Worm (Caenorhabditis elegans) whole organism, L4 larva: ENCODE data around the gene C02B8.12.

Source experiments
- F49E8.2 ChIP-seq: sonication (generic microtip); optimal IDR thresholded peaks from 2 replicates; lab custom pipeline; 2016; ENCODE audit warnings: missing compliant biosample characterization, mild to moderate bottlenecking, missing genetic modification characterization, borderline replicate concordance
- T26A8.4 ChIP-seq: fragments of 200-800 bp; sonication (Bioruptor generic); IDR thresholded peaks from 2 replicates; pipeline ENCODE4 v1.3.6; 2022; ENCODE audit warnings: missing genetic modification characterization, missing compliant biosample characterization
- ZK337.2 ChIP-seq: fragments of 200-800 bp; sonication (Bioruptor generic); IDR thresholded peaks from 2 replicates; pipeline ENCODE4 v1.3.6; 2022; ENCODE audit warnings: missing genetic modification reagents, missing genetic modification characterization, missing compliant biosample characterization
- aha-1 ChIP-seq: fragments of 150-350 bp; peaks from one replicate; lab custom pipeline; 2014; ENCODE audit warnings: missing biosample characterization, missing genetic modification characterization
- ceh-82 ChIP-seq: sonication (generic microtip); optimal IDR thresholded peaks from 2 replicates; lab custom pipeline; 2017; ENCODE audit warnings: missing biosample characterization, missing genetic modification characterization
- cey-2 ChIP-seq: sonication (generic microtip); optimal IDR thresholded peaks from 3 replicates; lab custom pipeline; 2017; ENCODE audit warnings: missing genetic modification characterization, mild to moderate bottlenecking, missing compliant biosample characterization, antibody characterized with exemption, borderline replicate concordance; ENCODE audit not compliant: insufficient read depth
- ctbp-1 ChIP-seq: fragments of 200-800 bp; sonication (Bioruptor generic); IDR thresholded peaks from 2 replicates; pipeline ENCODE4 v1.3.6; 2022; ENCODE audit warnings: missing genetic modification reagents, missing genetic modification characterization, missing compliant biosample characterization
- daf-16 ChIP-seq, 3 experiments: sonication (generic microtip); optimal IDR thresholded peaks; 2 replicates each; lab custom pipeline; 2016 to 2017; ENCODE audit warnings: missing genetic modification characterization in 3 of 3, missing genetic modification reagents in 3 of 3, mild to moderate bottlenecking in 2 of 3, missing compliant biosample characterization in 2 of 3, missing biosample characterization in 1 of 3, moderate library complexity in 1 of 3
- daf-19 ChIP-seq: fragments of 200-800 bp; sonication (Bioruptor generic); conservative IDR thresholded peaks from 2 replicates; pipeline ENCODE4 v1.3.6; 2022; ENCODE audit warnings: missing genetic modification characterization, missing compliant biosample characterization
- dmd-6 ChIP-seq: fragments of 200-800 bp; sonication (Bioruptor generic); IDR thresholded peaks from 2 replicates; pipeline ENCODE4 v1.3.6; 2022; ENCODE audit warnings: missing genetic modification reagents, missing genetic modification characterization, missing compliant biosample characterization
- dmd-9 ChIP-seq: fragments of 200-800 bp; sonication (Bioruptor generic); IDR thresholded peaks from 2 replicates; pipeline ENCODE4 v1.3.6; 2022; ENCODE audit warnings: missing genetic modification reagents, missing genetic modification characterization, missing compliant biosample characterization
- dpl-1 ChIP-seq: fragments of 150-350 bp; optimal IDR thresholded peaks from 2 replicates; lab custom pipeline; 2014; ENCODE audit warnings: missing biosample characterization, missing genetic modification reagents, missing genetic modification characterization
- duxl-1 ChIP-seq: sonication (generic microtip); optimal IDR thresholded peaks from 2 replicates; lab custom pipeline; 2016; ENCODE audit warnings: mild to moderate bottlenecking, missing genetic modification characterization, moderate library complexity, missing compliant biosample characterization; ENCODE audit not compliant: poor library complexity
- dve-1 ChIP-seq: sonication (generic microtip); optimal IDR thresholded peaks from 2 replicates; lab custom pipeline; 2017; ENCODE audit warnings: antibody characterized with exemption, mild to moderate bottlenecking, missing genetic modification characterization, missing compliant biosample characterization; ENCODE audit not compliant: insufficient read depth
- egl-43 ChIP-seq: fragments of 200-800 bp; sonication (Bioruptor generic); IDR thresholded peaks from 2 replicates; pipeline ENCODE4 v1.3.6; 2022; ENCODE audit warnings: missing genetic modification reagents, missing genetic modification characterization, missing compliant biosample characterization
- gei-8 ChIP-seq: fragments of 200-800 bp; sonication (Bioruptor generic); optimal IDR thresholded peaks from 2 replicates; lab custom pipeline; 2018; ENCODE audit warnings: mild to moderate bottlenecking, missing genetic modification characterization, missing compliant biosample characterization
- hif-1 ChIP-seq, 2 experiments: sonication (generic microtip); optimal IDR thresholded peaks; 2 replicates each; lab custom pipeline; 2016 to 2017; ENCODE audit warnings: missing compliant biosample characterization in 2 of 2, missing genetic modification characterization in 2 of 2, missing genetic modification reagents in 2 of 2, missing genotype in 2 of 2, mild to moderate bottlenecking in 1 of 2
- hlh-11 ChIP-seq: fragments of 200-800 bp; sonication (Bioruptor generic); optimal IDR thresholded peaks from 2 replicates; lab custom pipeline; 2018; ENCODE audit warnings: mild to moderate bottlenecking, missing genetic modification characterization, missing compliant biosample characterization
- hlh-30 ChIP-seq: sonication (generic microtip); optimal IDR thresholded peaks from 2 replicates; lab custom pipeline; 2017; ENCODE audit warnings: antibody characterized with exemption, mild to moderate bottlenecking, missing genetic modification characterization, missing compliant biosample characterization; ENCODE audit not compliant: insufficient read depth
- hmg-1.1 ChIP-seq: fragments of 200-800 bp; sonication (Bioruptor generic); IDR thresholded peaks from 2 replicates; pipeline ENCODE4 v1.3.6; 2022; ENCODE audit warnings: missing genetic modification reagents, missing genetic modification characterization, missing compliant biosample characterization
- lim-7 ChIP-seq: fragments of 200-800 bp; sonication (Bioruptor generic); IDR thresholded peaks from 2 replicates; pipeline ENCODE4 v1.3.6; 2022; ENCODE audit warnings: missing genetic modification characterization, missing compliant biosample characterization
- madf-9 ChIP-seq: fragments of 200-800 bp; sonication (Bioruptor generic); conservative IDR thresholded peaks from 2 replicates; pipeline ENCODE4 v1.3.6; 2022; ENCODE audit warnings: missing genetic modification reagents, missing genetic modification characterization, missing compliant biosample characterization
- mdl-1 ChIP-seq, 2 experiments: fragments of 150-350 bp in 1 of 2; sonication (generic microtip) in 1 of 2; optimal IDR thresholded peaks; 2 replicates each; lab custom pipeline; 2014 to 2017; ENCODE audit warnings: missing biosample characterization in 2 of 2, missing genetic modification characterization in 2 of 2
- mep-1 ChIP-seq: fragments of 150-350 bp; sonication (generic microtip); optimal IDR thresholded peaks from 3 replicates; lab custom pipeline; 2014; ENCODE audit warnings: missing biosample characterization, missing genetic modification characterization
- mes-2 ChIP-seq: sonication (generic microtip); optimal IDR thresholded peaks from 2 replicates; lab custom pipeline; 2016; ENCODE audit warnings: missing genotype, mild to moderate bottlenecking, missing genetic modification characterization, missing compliant biosample characterization; ENCODE audit not compliant: poor library complexity, severe bottlenecking
- mxl-3 ChIP-seq: fragments of 200-800 bp; sonication (Bioruptor generic); optimal IDR thresholded peaks from 2 replicates; lab custom pipeline; 2018; ENCODE audit warnings: mild to moderate bottlenecking, missing genetic modification characterization, missing compliant biosample characterization
- nhr-102 ChIP-seq: sonication (generic microtip); optimal IDR thresholded peaks from 2 replicates; lab custom pipeline; 2016; ENCODE audit warnings: mild to moderate bottlenecking, missing genetic modification characterization, moderate library complexity, missing compliant biosample characterization
- nhr-11 ChIP-seq: fragments of 150-350 bp; optimal IDR thresholded peaks from 2 replicates; lab custom pipeline; 2014; ENCODE audit warnings: missing biosample characterization, missing genetic modification characterization
- nhr-237 ChIP-seq: sonication (generic microtip); optimal IDR thresholded peaks from 2 replicates; lab custom pipeline; 2017; ENCODE audit warnings: missing biosample characterization, missing genetic modification characterization
- nhr-25 ChIP-seq: sonication (generic microtip); optimal IDR thresholded peaks from 2 replicates; lab custom pipeline; 2017; ENCODE audit warnings: missing genetic modification characterization, mild to moderate bottlenecking, missing compliant biosample characterization, antibody characterized with exemption, moderate library complexity, borderline replicate concordance; ENCODE audit not compliant: insufficient read depth
- nhr-41 ChIP-seq: fragments of 200-800 bp; sonication (Bioruptor generic); IDR thresholded peaks from 2 replicates; pipeline ENCODE4 v1.3.6; 2022; ENCODE audit warnings: missing genetic modification reagents, missing genetic modification characterization, missing compliant biosample characterization
- nhr-42 ChIP-seq: fragments of 200-800 bp; sonication (Bioruptor generic); IDR thresholded peaks from 2 replicates; pipeline ENCODE4 v1.3.6; 2022; ENCODE audit warnings: missing genetic modification characterization, missing compliant biosample characterization
- nhr-6 ChIP-seq: fragments of 150-350 bp; optimal IDR thresholded peaks from 2 replicates; lab custom pipeline; 2014; ENCODE audit warnings: missing biosample characterization, missing genetic modification characterization
- nhr-76 ChIP-seq: fragments of 150-350 bp; optimal IDR thresholded peaks from 2 replicates; lab custom pipeline; 2014; ENCODE audit warnings: missing biosample characterization, missing genetic modification characterization
- nhr-77 ChIP-seq: fragments of 150-350 bp; optimal IDR thresholded peaks from 2 replicates; lab custom pipeline; 2014; ENCODE audit warnings: missing biosample characterization, missing genetic modification characterization
- pha-4 ChIP-seq, 2 experiments: fragments of 150-350 bp in 1 of 2; fragments of 200-800 bp in 1 of 2; sonication (Bioruptor generic) in 1 of 2; IDR thresholded peaks in 1 of 2; optimal IDR thresholded peaks in 1 of 2; 2 replicates each; pipeline versions ENCODE4 v1.3.6 to Lab custom; 2014 to 2022; ENCODE audit warnings: missing genetic modification characterization in 2 of 2, missing genetic modification reagents in 2 of 2, missing biosample characterization in 1 of 2, missing compliant biosample characterization in 1 of 2
- rbr-2 ChIP-seq: sonication (generic microtip); optimal IDR thresholded peaks from 2 replicates; lab custom pipeline; 2016; ENCODE audit warnings: missing genotype, missing genetic modification characterization, missing compliant biosample characterization
- saeg-2 ChIP-seq: fragments of 200-800 bp; sonication (Bioruptor generic); IDR thresholded peaks from 2 replicates; pipeline ENCODE4 v1.3.6; 2022; ENCODE audit warnings: missing genetic modification reagents, missing genetic modification characterization, missing compliant biosample characterization
- skn-1 ChIP-seq: fragments of 150-350 bp; optimal IDR thresholded peaks from 2 replicates; lab custom pipeline; 2014; ENCODE audit warnings: missing biosample characterization, missing genetic modification characterization
- tra-1 ChIP-seq: fragments of 200-800 bp; sonication (Bioruptor generic); IDR thresholded peaks from 2 replicates; pipeline ENCODE4 v1.3.6; 2022; ENCODE audit warnings: missing genetic modification reagents, missing genetic modification characterization, missing compliant biosample characterization
- unc-130 ChIP-seq: sonication (generic microtip); optimal IDR thresholded peaks from 2 replicates; lab custom pipeline; 2016; ENCODE audit warnings: missing genetic modification reagents, missing genetic modification characterization, missing compliant biosample characterization
- unc-62 ChIP-seq, 3 experiments: fragments of 150-350 bp in 1 of 3; sonication (generic microtip); optimal IDR thresholded peaks in 2 of 3; peaks in 1 of 3; 1 replicate in 1 of 3; 2 replicates in 2 of 3; lab custom pipeline; 2014 to 2017; ENCODE audit warnings: missing biosample characterization in 3 of 3, missing genetic modification characterization in 3 of 3, missing genetic modification reagents in 3 of 3, missing genotype in 1 of 3
- zfp-2 ChIP-seq: sonication (generic microtip); optimal IDR thresholded peaks from 2 replicates; lab custom pipeline; 2016; ENCODE audit warnings: mild to moderate bottlenecking, missing genetic modification characterization, missing compliant biosample characterization
- zfp-3 ChIP-seq: fragments of 200-800 bp; sonication (Bioruptor generic); conservative IDR thresholded peaks from 2 replicates; pipeline ENCODE4 v1.3.6; 2022; ENCODE audit warnings: missing genetic modification reagents, missing genetic modification characterization, missing compliant biosample characterization
- zip-2 ChIP-seq: fragments of 150-350 bp; optimal IDR thresholded peaks from 2 replicates; lab custom pipeline; 2014; ENCODE audit warnings: missing biosample characterization, missing genetic modification characterization
- ztf-11 ChIP-seq: fragments of 150-350 bp; optimal IDR thresholded peaks from 2 replicates; lab custom pipeline; 2014; ENCODE audit warnings: missing biosample characterization, missing genetic modification characterization

The C02B8.12 gene

ce11 chrX:8110193-8110592, 13.0 kb downstream of the C02B8.12 start, which contains the start of gene K07E3.1:
TSS of gene K07E3.1 (plus strand) at chrX:8110439.
- TF ChIP-seq aha-1 (tag; lab: Kevin White, UChicago): peak; percentile 57
- no peak for TF ChIP-seq lim-7
- TF ChIP-seq ztf-11: no peak

- TF ChIP-seq zfp-2 (tag; lab: Kevin White, UChicago) (no peak), duxl-1 (tag; lab: Kevin White, UChicago) (no peak), cey-2 (tag; lab: Kevin White, UChicago) (no peak), unc-130 (GFP tag; lab: Kevin White, UChicago) (no peak), hif-1 (tag; optimal IDR thresholded peaks at IDR 0.05; lab: Kevin White, UChicago) (no peak), ZK337.2 (GFP tag; lab: Robert Waterston, UW) (no peak), mep-1 (peak; percentile 75), madf-9 (GFP tag; lab: Robert Waterston, UW) (no peak), T26A8.4 (GFP tag; lab: Robert Waterston, UW) (0 out of 2 replicates have a peak, but pooled peaks have one; percentile 51), ctbp-1 (GFP tag; lab: Robert Waterston, UW) (0 out of 2 replicates have a peak, but pooled peaks have one; percentile 19), dpl-1 (peak; percentile 55), zip-2 (tag; lab: Kevin White, UChicago) (peak; percentile 18), mxl-3 (GFP tag; lab: Kevin White, UChicago) (no peak), ceh-82 (no peak), gei-8 (GFP tag; lab: Kevin White, UChicago) (no peak), daf-16 (GFP tag; optimal IDR thresholded peaks at IDR 0.05; lab: Kevin White, UChicago) (no peak), daf-16 (tag; optimal IDR thresholded peaks at IDR 0.05; lab: Kevin White, UChicago) (peak; percentile 54), aha-1 (tag; lab: Kevin White, UChicago) (peak; percentile 47), pha-4 (GFP tag; IDR thresholded peaks at IDR 0.05; lab: Robert Waterston, UW) (no peak), pha-4 (tag; optimal IDR thresholded peaks at IDR 0.05; lab: Kevin White, UChicago) (peak; percentile 1), saeg-2 (no peak), unc-62 (GFP tag; optimal IDR thresholded peaks at IDR 0.05 in 1 of 2; lab: Kevin White, UChicago) (no peak), unc-62 (tag; optimal IDR thresholded peaks at IDR 0.05; lab: Kevin White, UChicago) (no peak), nhr-11 (peak; percentile 43), hlh-11 (tag; lab: Kevin White, UChicago) (peak; percentile 57), dmd-9 (no peak), ztf-11 (no peak), zfp-3 (GFP tag; lab: Robert Waterston, UW) (no peak), nhr-25 (tag; lab: Kevin White, UChicago) (no peak), daf-19 (GFP tag; lab: Robert Waterston, UW) (no peak), hmg-1.1 (GFP tag; lab: Robert Waterston, UW) (peak; percentile 70), dve-1 (tag; lab: Kevin White, UChicago) (peak; percentile 80), egl-43 (GFP tag; lab: Robert Waterston, UW) (no peak), nhr-76 (no peak), nhr-41 (no peak), nhr-237 (tag; lab: Kevin White, UChicago) (no peak), skn-1 (tag; lab: Kevin White, UChicago) (no peak), tra-1 (GFP tag; lab: Robert Waterston, UW) (no peak), nhr-102 (tag; lab: Kevin White, UChicago) (no peak), nhr-77 (tag; lab: Kevin White, UChicago) (peak; percentile 26), dmd-6 (no peak), hlh-30 (peak; percentile 8), nhr-6 (no peak), nhr-42 (GFP tag; lab: Robert Waterston, UW) (no peak), rbr-2 (tag; lab: Kevin White, UChicago) (peak; percentile 8), F49E8.2 (tag; lab: Kevin White, UChicago) (no peak), mes-2 (tag; lab: Kevin White, UChicago) (peak; percentile 71), mdl-1 (tag; optimal IDR thresholded peaks at IDR 0.05; lab: Kevin White, UChicago) (no peak)
Measured at ce11 chrX:8109531-8109930, 13.6 kb downstream of the C02B8.12 start.
